Worm (Caenorhabditis elegans) whole organism, early embryonic: ENCODE data around the gene K09F6.10.

Source experiments
- B0310.2 ChIP-seq: sonication (generic microtip); optimal IDR thresholded peaks from 2 replicates; lab custom pipeline; 2016; ENCODE audit warnings: mild to moderate bottlenecking, missing genetic modification characterization, missing compliant biosample characterization
- F13C5.2 ChIP-seq: sonication (generic microtip); optimal IDR thresholded peaks from 2 replicates; lab custom pipeline; 2017; ENCODE audit warnings: mild to moderate bottlenecking, missing genetic modification characterization, inconsistent platforms, missing compliant biosample characterization
- aly-1 ChIP-seq: sonication (generic microtip); optimal IDR thresholded peaks from 2 replicates; lab custom pipeline; 2016; ENCODE audit warnings: missing genetic modification characterization, missing compliant biosample characterization
- ama-1 ChIP-seq: fragments of 150-350 bp; optimal IDR thresholded peaks from 2 replicates; lab custom pipeline; 2014
- ceh-13 ChIP-seq: fragments of 200-800 bp; sonication (Bioruptor generic); optimal IDR thresholded peaks from 2 replicates; lab custom pipeline; 2018; ENCODE audit warnings: mild to moderate bottlenecking, missing genetic modification characterization, missing compliant biosample characterization
- ceh-36 ChIP-seq: sonication (generic microtip); optimal IDR thresholded peaks from 2 replicates; lab custom pipeline; 2016; ENCODE audit warnings: missing genetic modification characterization, inconsistent platforms, missing compliant biosample characterization
- ets-7 ChIP-seq: sonication (generic microtip); optimal IDR thresholded peaks from 2 replicates; lab custom pipeline; 2016; ENCODE audit warnings: missing genotype, missing genetic modification characterization, missing compliant biosample characterization
- flt-1 ChIP-seq: fragments of 200-800 bp; sonication (Bioruptor generic); IDR thresholded peaks from 2 replicates; pipeline ENCODE4 v1.3.6; 2022; ENCODE audit warnings: missing genetic modification characterization, missing compliant biosample characterization
- hmbx-1 ChIP-seq: sonication (generic microtip); optimal IDR thresholded peaks from 2 replicates; lab custom pipeline; 2016; ENCODE audit warnings: mild to moderate bottlenecking, missing genetic modification characterization, missing compliant biosample characterization
- hmg-4 ChIP-seq: fragments of 200-800 bp; sonication (Bioruptor generic); optimal IDR thresholded peaks from 2 replicates; lab custom pipeline; 2018; ENCODE audit warnings: mild to moderate bottlenecking, missing genetic modification characterization, missing compliant biosample characterization
- hnd-1 ChIP-seq: sonication (generic microtip); optimal IDR thresholded peaks from 2 replicates; lab custom pipeline; 2016; ENCODE audit warnings: missing genetic modification characterization, missing compliant biosample characterization
- pes-1 ChIP-seq: fragments of 200-800 bp; sonication (Bioruptor generic); IDR thresholded peaks from 2 replicates; pipeline ENCODE4 v1.3.6; 2022; ENCODE audit warnings: missing genetic modification reagents, missing genetic modification characterization, missing compliant biosample characterization
- scrt-1 ChIP-seq: fragments of 200-800 bp; sonication (Bioruptor generic); IDR thresholded peaks from 2 replicates; pipeline ENCODE4 v1.3.6; 2022; ENCODE audit warnings: missing genetic modification characterization, missing compliant biosample characterization
- sea-1 ChIP-seq: fragments of 200-800 bp; sonication (Bioruptor generic); conservative IDR thresholded peaks from 2 replicates; pipeline ENCODE4 v1.3.6; 2022; ENCODE audit warnings: missing genetic modification characterization, missing compliant biosample characterization
- tbx-11 ChIP-seq: fragments of 200-800 bp; sonication (Bioruptor generic); IDR thresholded peaks from 2 replicates; pipeline ENCODE4 v1.3.6; 2022; ENCODE audit warnings: missing genetic modification characterization, missing compliant biosample characterization
- tbx-37 ChIP-seq: fragments of 200-800 bp; sonication (Bioruptor generic); conservative IDR thresholded peaks from 2 replicates; pipeline ENCODE4 v1.3.6; 2022; ENCODE audit warnings: missing genetic modification reagents, missing genetic modification characterization, missing compliant biosample characterization
- tra-4 ChIP-seq: sonication (generic microtip); optimal IDR thresholded peaks from 2 replicates; lab custom pipeline; 2017; ENCODE audit warnings: missing genetic modification characterization, missing compliant biosample characterization

K09F6.10 gene

ce11 chrII:2304575-2304974, 15.9 kb upstream of the K09F6.10 start:
- TF ChIP-seq tra-4 (tag; lab: Kevin White, UChicago) (no peak), hmbx-1 (tag; lab: Kevin White, UChicago) (no peak), ets-7 (tag; lab: Kevin White, UChicago) (no peak), ceh-13 (no peak), B0310.2 (tag; lab: Kevin White, UChicago) (no peak), ama-1 (lab: Kevin White, UChicago) (no peak), tbx-11 (GFP tag; lab: Robert Waterston, UW) (no peak), sea-1 (GFP tag; lab: Robert Waterston, UW) (no peak), hnd-1 (tag; lab: Kevin White, UChicago) (no peak), F13C5.2 (tag; lab: Kevin White, UChicago) (no peak)

ce11 chrII:2302330-2302729, 13.6 kb upstream of the K09F6.10 start, which contains the start of gene B0281.6:
TSS of gene B0281.6 (minus strand) at chrII:2302430.
- no peak for TF ChIP-seq pes-1

- TF ChIP-seq tbx-37 (GFP tag; lab: Robert Waterston, UW) (no peak), F13C5.2 (tag; lab: Kevin White, UChicago) (no peak), scrt-1 (GFP tag; lab: Robert Waterston, UW) (no peak), sea-1 (GFP tag; lab: Robert Waterston, UW) (no peak), ceh-13 (no peak), ama-1 (lab: Kevin White, UChicago) (no peak), ceh-36 (tag; lab: Kevin White, UChicago) (no peak), B0310.2 (tag; lab: Kevin White, UChicago) (no peak), tra-4 (tag; lab: Kevin White, UChicago) (no peak), flt-1 (no peak), pes-1 (no peak), hmg-4 (GFP tag; lab: Kevin White, UChicago) (no peak), ets-7 (tag; lab: Kevin White, UChicago) (no peak), hnd-1 (tag; lab: Kevin White, UChicago) (no peak), tbx-11 (GFP tag; lab: Robert Waterston, UW) (no peak), hmbx-1 (tag; lab: Kevin White, UChicago) (no peak)
Measured at ce11 chrII:2300861-2301260, 12.2 kb upstream of the K09F6.10 start, which contains the start of gene B0281.5. TSS of gene B0281.5 (minus strand) at chrII:2300961.

ce11 chrII:2298742-2299141, 10.1 kb upstream of the K09F6.10 start, which contains the start of gene B0281.4:
TSS of gene B0281.4 (minus strand) at chrII:2298842.
- TF ChIP-seq tbx-11 (GFP tag; lab: Robert Waterston, UW) (no peak), tra-4 (tag; lab: Kevin White, UChicago) (no peak), B0310.2 (tag; lab: Kevin White, UChicago) (no peak), tbx-37 (GFP tag; lab: Robert Waterston, UW) (no peak), ama-1 (lab: Kevin White, UChicago) (no peak), ets-7 (tag; lab: Kevin White, UChicago) (no peak), hmbx-1 (tag; lab: Kevin White, UChicago) (no peak), aly-1 (tag; lab: Kevin White, UChicago) (no peak), pes-1 (no peak), hnd-1 (tag; lab: Kevin White, UChicago) (no peak), sea-1 (GFP tag; lab: Robert Waterston, UW) (no peak), hmg-4 (GFP tag; lab: Kevin White, UChicago) (no peak), flt-1 (no peak), ceh-36 (tag; lab: Kevin White, UChicago) (no peak)

- TF ChIP-seq aly-1 (tag; lab: Kevin White, UChicago) = no peak
- TF ChIP-seq hnd-1 (tag; lab: Kevin White, UChicago) = no peak
- TF ChIP-seq tbx-11 (GFP tag; lab: Robert Waterston, UW) = no peak
- TF ChIP-seq hmbx-1 (tag; lab: Kevin White, UChicago) = no peak
- TF ChIP-seq sea-1 (GFP tag; lab: Robert Waterston, UW) = no peak
- TF ChIP-seq tbx-37 (GFP tag; lab: Robert Waterston, UW) = no peak
- no peak for TF ChIP-seq ets-7 (tag; lab: Kevin White, UChicago)
- no peak for TF ChIP-seq B0310.2 (tag; lab: Kevin White, UChicago)
- no peak for TF ChIP-seq ama-1 (lab: Kevin White, UChicago)
- TF ChIP-seq hmg-4 (GFP tag; lab: Kevin White, UChicago) = no peak
- TF ChIP-seq pes-1 = no peak
- TF ChIP-seq tra-4 (tag; lab: Kevin White, UChicago) = no peak
- no peak for TF ChIP-seq ceh-13
- no peak for TF ChIP-seq F13C5.2 (tag; lab: Kevin White, UChicago)
- no peak for TF ChIP-seq ceh-36 (tag; lab: Kevin White, UChicago)
Measured at ce11 chrII:2295817-2296315, 7.2 kb upstream of the K09F6.10 start, which contains the start of gene fbxc-25. TSS of gene fbxc-25 (minus strand) at chrII:2296265.

ce11 chrII:2292549-2292948, 3.9 kb upstream of the K09F6.10 start:
- no peak for TF ChIP-seq sea-1 (GFP tag; lab: Robert Waterston, UW)
- no peak for TF ChIP-seq F13C5.2 (tag; lab: Kevin White, UChicago)
- no peak for TF ChIP-seq tbx-37 (GFP tag; lab: Robert Waterston, UW)
- TF ChIP-seq hmg-4 (GFP tag; lab: Kevin White, UChicago) = no peak
- no peak for TF ChIP-seq ets-7 (tag; lab: Kevin White, UChicago)
- TF ChIP-seq B0310.2 (tag; lab: Kevin White, UChicago) = no peak
- no peak for TF ChIP-seq ceh-13
- no peak for TF ChIP-seq flt-1

- no peak for TF ChIP-seq sea-1 (GFP tag; lab: Robert Waterston, UW)
- TF ChIP-seq ama-1 (lab: Kevin White, UChicago) = no peak
- no peak for TF ChIP-seq aly-1 (tag; lab: Kevin White, UChicago)
- no peak for TF ChIP-seq ets-7 (tag; lab: Kevin White, UChicago)
- TF ChIP-seq B0310.2 (tag; lab: Kevin White, UChicago) = no peak
- TF ChIP-seq hmg-4 (GFP tag; lab: Kevin White, UChicago) = no peak
- TF ChIP-seq flt-1 = no peak
- no peak for TF ChIP-seq ceh-36 (tag; lab: Kevin White, UChicago)
- no peak for TF ChIP-seq ceh-13
- no peak for TF ChIP-seq hmbx-1 (tag; lab: Kevin White, UChicago)
- TF ChIP-seq pes-1 = no peak
- TF ChIP-seq tbx-37 (GFP tag; lab: Robert Waterston, UW) = no peak
- no peak for TF ChIP-seq tbx-11 (GFP tag; lab: Robert Waterston, UW)
Measured at ce11 chrII:2292027-2292426, 3.3 kb upstream of the K09F6.10 start, which contains the start of gene K09F6.7. TSS of gene K09F6.7 (minus strand) at chrII:2292127.
